Fruit fly (Drosophila melanogaster) whole organism, adult: ENCODE results near the gene Kpc1.

ENCODE experiments used
- CG11617 ChIP-seq: fragments of 200-800 bp; sonication (Bioruptor generic); optimal IDR thresholded peaks from 2 replicates; lab custom pipeline; 2017; ENCODE audit warnings: mild to moderate bottlenecking, missing biosample characterization, missing genetic modification reagents, missing genetic modification characterization
- CG12768 ChIP-seq: fragments of 200-800 bp; sonication (Bioruptor generic); optimal IDR thresholded peaks from 2 replicates; lab custom pipeline; 2017; ENCODE audit warnings: missing biosample characterization, missing genetic modification characterization, mild to moderate bottlenecking, moderate library complexity, missing genetic modification reagents
- CG14711 ChIP-seq: fragments of 200-800 bp; sonication (Bioruptor generic); optimal IDR thresholded peaks from 2 replicates; lab custom pipeline; 2018; ENCODE audit warnings: missing biosample characterization, mild to moderate bottlenecking, missing genetic modification characterization, moderate library complexity
- CG1620 ChIP-seq: fragments of 200-800 bp; sonication (Bioruptor generic); optimal IDR thresholded peaks from 2 replicates; lab custom pipeline; 2016; ENCODE audit warnings: missing biosample characterization, missing genetic modification characterization
- CG5204 ChIP-seq: fragments of 200-800 bp; sonication (Bioruptor generic); optimal IDR thresholded peaks from 2 replicates; lab custom pipeline; 2016; ENCODE audit warnings: missing biosample characterization, missing genetic modification characterization
- CG7045 ChIP-seq: fragments of 200-800 bp; sonication (Bioruptor generic); optimal IDR thresholded peaks from 2 replicates; lab custom pipeline; 2017; ENCODE audit warnings: missing biosample characterization, mild to moderate bottlenecking, missing genetic modification characterization
- CG7101 ChIP-seq: fragments of 200-800 bp; sonication (Bioruptor generic); optimal IDR thresholded peaks from 2 replicates; lab custom pipeline; 2018; ENCODE audit warnings: missing biosample characterization, mild to moderate bottlenecking, missing genetic modification characterization, moderate library complexity
- Mnt ChIP-seq: fragments of 200-800 bp; sonication (Bioruptor generic); optimal IDR thresholded peaks from 2 replicates; lab custom pipeline; 2016; ENCODE audit warnings: missing biosample characterization, mild to moderate bottlenecking, missing genetic modification characterization
- cnc ChIP-seq, 2 experiments: fragments of >200 bp; optimal IDR thresholded peaks; 2 replicates each; lab custom pipeline; 2017
- kay ChIP-seq: fragments of 200-800 bp; sonication (Bioruptor generic); peaks from one replicate; lab custom pipeline; 2016; ENCODE audit warnings: missing biosample characterization, missing genetic modification characterization, borderline replicate concordance
- tj ChIP-seq: fragments of 200-800 bp; sonication (Bioruptor generic); optimal IDR thresholded peaks from 3 replicates; lab custom pipeline; 2017; ENCODE audit warnings: missing biosample characterization, mild to moderate bottlenecking, missing genetic modification characterization, moderate library complexity
- toe ChIP-seq: fragments of 200-800 bp; sonication (Bioruptor generic); optimal IDR thresholded peaks from 2 replicates; lab custom pipeline; 2016; ENCODE audit warnings: missing biosample characterization, missing genetic modification characterization

DNA sequence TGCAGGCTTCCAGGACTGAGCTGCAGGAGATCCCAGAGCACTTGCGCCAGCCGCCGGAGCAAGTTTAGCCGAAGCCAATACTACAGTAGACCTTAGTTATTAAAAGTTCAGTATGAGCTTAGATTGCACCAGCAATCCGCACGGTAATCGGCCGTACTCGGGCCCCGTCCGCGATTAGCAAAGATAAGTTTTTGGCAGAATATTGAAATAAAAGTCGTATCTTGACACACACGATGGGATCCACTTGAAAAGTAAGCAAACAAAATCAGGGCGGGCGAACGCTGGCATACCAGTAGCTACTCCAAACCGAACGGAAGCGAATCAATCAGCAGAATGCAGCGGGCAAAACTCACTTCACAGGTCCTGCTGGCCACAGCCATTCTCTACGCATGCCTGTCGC, 34.3 kb upstream of the Kpc1 start, which contains the start of gene CG34316:
- TF ChIP-seq CG12768 (no peak), CG1620 (GFP tag; lab: Kevin White, UChicago) (no peak), kay (GFP tag; lab: Kevin White, UChicago) (no peak), CG5204 (GFP tag; lab: Kevin White, UChicago) (no peak), cnc (optimal IDR thresholded peaks at IDR 0.05; lab: Kevin White, UChicago) (no peak), CG11617 (GFP tag; lab: Kevin White, UChicago) (no peak), tj (GFP tag; lab: Kevin White, UChicago) (no peak), CG7045 (GFP tag; lab: Kevin White, UChicago) (no peak), Mnt (GFP tag; lab: Kevin White, UChicago) (no peak), CG14711 (tag; lab: Kevin White, UChicago) (no peak), toe (GFP tag; lab: Kevin White, UChicago) (no peak), CG7101 (tag; lab: Kevin White, UChicago) (no peak)
